Worm (Caenorhabditis elegans): ENCODE data around the gene nas-14.

DNA sequence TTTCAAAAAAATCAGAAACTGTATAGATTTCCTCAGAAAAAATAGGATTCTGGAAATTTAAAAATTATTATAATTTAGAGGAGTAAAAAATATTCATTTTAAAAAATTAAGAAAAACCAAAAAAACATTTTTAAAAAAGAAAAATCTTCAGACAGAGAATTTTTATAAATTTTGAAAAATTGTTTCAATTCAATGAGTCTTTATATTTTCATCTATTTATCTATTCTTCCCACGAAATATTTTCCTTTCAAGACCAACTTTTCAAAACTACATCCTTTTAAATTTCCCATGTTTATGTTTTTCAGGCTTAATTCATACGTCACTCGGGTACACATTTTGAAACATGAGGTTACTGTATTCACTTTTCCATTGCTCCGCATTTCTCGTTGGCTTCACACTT lies at the start of gene nas-14:
- TF ChIP-seq ceh-82 (tag; optimal IDR thresholded peaks at IDR 0.05) (no peak), blmp-1 (tag; optimal IDR thresholded peaks at IDR 0.05; ENCODE audit: insufficient read depth) (no peak), mbf-1 (tag; optimal IDR thresholded peaks at IDR 0.05) (no peak), nhr-25 (tag; optimal IDR thresholded peaks at IDR 0.05) (no peak), ztf-11 (tag; optimal IDR thresholded peaks at IDR 0.05) (no peak), lin-11 (tag; optimal IDR thresholded peaks at IDR 0.05) (no peak), ceh-16 (tag; optimal IDR thresholded peaks at IDR 0.05) (no peak)
